Fruit fly (Drosophila melanogaster) whole organism, embryonic: ENCODE results near the gene Setx.

ENCODE experiments used
- CG10274 ChIP-seq: fragments of 200-800 bp; sonication (Bioruptor generic); optimal IDR thresholded peaks from 3 replicates; lab custom pipeline; 2017; ENCODE audit warnings: missing biosample characterization, mild to moderate bottlenecking, missing genetic modification characterization
- CG10366 ChIP-seq: fragments of 200-800 bp; sonication (Bioruptor generic); IDR thresholded peaks from 2 replicates; pipeline ENCODE4 v1.3.6; 2022; ENCODE audit warnings: missing biosample characterization, missing genetic modification characterization
- CG11398 ChIP-seq: fragments of 200-800 bp; sonication (Bioruptor generic); optimal IDR thresholded peaks from 2 replicates; lab custom pipeline; 2016; ENCODE audit warnings: missing biosample characterization, missing genetic modification characterization
- CG1233 ChIP-seq: fragments of 200-800 bp; sonication (Bioruptor generic); optimal IDR thresholded peaks from 4 replicates; lab custom pipeline; 2018; ENCODE audit warnings: missing biosample characterization, mild to moderate bottlenecking, missing genetic modification characterization
- CG12659 ChIP-seq: fragments of 200-800 bp; sonication (Bioruptor generic); optimal IDR thresholded peaks from 3 replicates; lab custom pipeline; 2017; ENCODE audit warnings: mild to moderate bottlenecking, missing biosample characterization, missing genetic modification reagents, missing genetic modification characterization
- CG13123 ChIP-seq: fragments of 200-800 bp; sonication (Bioruptor generic); optimal IDR thresholded peaks from 2 replicates; lab custom pipeline; 2016; ENCODE audit warnings: missing biosample characterization, missing genetic modification characterization
- CG14014 ChIP-seq: fragments of 200-800 bp; sonication (Bioruptor generic); IDR thresholded peaks from 2 replicates; pipeline ENCODE4 v1.3.6; 2022; ENCODE audit warnings: missing biosample characterization, missing genetic modification characterization
- CG14667 ChIP-seq: fragments of 200-800 bp; sonication (Bioruptor generic); IDR thresholded peaks from 2 replicates; pipeline ENCODE4 v1.3.6; 2022; ENCODE audit warnings: missing biosample characterization, missing genetic modification characterization
- CG1529 ChIP-seq: fragments of 200-800 bp; sonication (Bioruptor generic); optimal IDR thresholded peaks from 3 replicates; lab custom pipeline; 2018; ENCODE audit warnings: missing biosample characterization, missing genetic modification characterization
- CG1603 ChIP-seq: fragments of 200-800 bp; sonication (Bioruptor generic); optimal IDR thresholded peaks from 2 replicates; lab custom pipeline; 2019; ENCODE audit warnings: missing biosample characterization, mild to moderate bottlenecking, missing genetic modification characterization, moderate library complexity
- CG17912 ChIP-seq: fragments of 200-800 bp; sonication (Bioruptor generic); optimal IDR thresholded peaks from 2 replicates; lab custom pipeline; 2018; ENCODE audit warnings: missing biosample characterization, mild to moderate bottlenecking, missing genetic modification characterization
- CG31365 ChIP-seq: fragments of 200-800 bp; sonication (Bioruptor generic); optimal IDR thresholded peaks from 2 replicates; lab custom pipeline; 2018; ENCODE audit warnings: missing biosample characterization, mild to moderate bottlenecking, missing genetic modification characterization
- CG6813 ChIP-seq: fragments of 200-800 bp; sonication (Bioruptor generic); optimal IDR thresholded peaks from 2 replicates; lab custom pipeline; 2017; ENCODE audit warnings: missing biosample characterization, missing genetic modification characterization, mild to moderate bottlenecking, moderate library complexity, missing genetic modification reagents
- CG7963 ChIP-seq: fragments of 200-800 bp; sonication (Bioruptor generic); IDR thresholded peaks from 3 replicates; pipeline ENCODE4 v1.3.6; 2022; ENCODE audit warnings: missing biosample characterization, missing genetic modification characterization; ENCODE audit not compliant: partially characterized antibody
- CG8290 ChIP-seq, 3 experiments: fragments of 200-800 bp; sonication (Bioruptor generic); optimal IDR thresholded peaks; 2 replicates each; lab custom pipeline; 2016 to 2019; ENCODE audit warnings: missing biosample characterization in 3 of 3, missing genetic modification characterization in 3 of 3, mild to moderate bottlenecking in 2 of 3, moderate library complexity in 1 of 3
- CG9437 ChIP-seq: fragments of 200-800 bp; sonication (Bioruptor generic); optimal IDR thresholded peaks from 2 replicates; lab custom pipeline; 2018; ENCODE audit warnings: missing biosample characterization, mild to moderate bottlenecking, missing genetic modification characterization
- D19B ChIP-seq: fragments of 200-800 bp; sonication (Bioruptor generic); optimal IDR thresholded peaks from 2 replicates; lab custom pipeline; 2017; ENCODE audit warnings: missing biosample characterization, mild to moderate bottlenecking, missing genetic modification characterization
- ERR ChIP-seq: fragments of 200-800 bp; sonication (Bioruptor generic); optimal IDR thresholded peaks from 2 replicates; lab custom pipeline; 2016; ENCODE audit warnings: missing biosample characterization, missing genetic modification characterization
- Ets97D ChIP-seq: fragments of 200-800 bp; sonication (Bioruptor generic); optimal IDR thresholded peaks from 3 replicates; lab custom pipeline; 2016; ENCODE audit warnings: missing biosample characterization, missing genetic modification characterization
- Fer2 ChIP-seq: fragments of 200-800 bp; sonication (Bioruptor generic); optimal IDR thresholded peaks from 2 replicates; lab custom pipeline; 2018; ENCODE audit warnings: missing biosample characterization, mild to moderate bottlenecking, missing genetic modification characterization, moderate library complexity
- H2.0 ChIP-seq: fragments of 200-800 bp; sonication (Bioruptor generic); IDR thresholded peaks from 2 replicates; pipeline ENCODE4 v1.3.6; 2022; ENCODE audit warnings: missing biosample characterization, missing genetic modification characterization
- HLH54F ChIP-seq: fragments of 200-800 bp; sonication (Bioruptor generic); optimal IDR thresholded peaks from 3 replicates; lab custom pipeline; 2016; ENCODE audit warnings: missing biosample characterization, missing genetic modification characterization
- Hr51 ChIP-seq, 2 experiments: fragments of 200-800 bp; sonication (Bioruptor generic); optimal IDR thresholded peaks; 2 replicates in 1 of 2; 3 replicates in 1 of 2; lab custom pipeline; 2016 to 2018; ENCODE audit warnings: missing biosample characterization in 2 of 2, missing genetic modification characterization in 2 of 2, mild to moderate bottlenecking in 1 of 2, moderate library complexity in 1 of 2
- Hr78 ChIP-seq, 2 experiments: fragments of 200-800 bp in 1 of 2; fragments of >200 bp in 1 of 2; sonication (Bioruptor generic) in 1 of 2; optimal IDR thresholded peaks; 2 replicates each; lab custom pipeline; 2017 to 2019; ENCODE audit warnings: missing biosample characterization in 2 of 2, missing genetic modification characterization in 2 of 2, mild to moderate bottlenecking in 1 of 2, moderate library complexity in 1 of 2
- Med ChIP-seq: fragments of 200-800 bp; sonication (Bioruptor generic); peaks from one replicate; lab custom pipeline; 2016; ENCODE audit warnings: missing biosample characterization, missing genetic modification characterization, mild to moderate bottlenecking, inconsistent platforms, moderate library complexity
- Mrtf ChIP-seq: fragments of 200-800 bp; sonication (Bioruptor generic); IDR thresholded peaks from 3 replicates; pipeline ENCODE4 v1.3.6; 2022; ENCODE audit warnings: missing biosample characterization, missing genetic modification characterization
- Myb ChIP-seq: fragments of 200-800 bp; sonication (Bioruptor generic); optimal IDR thresholded peaks from 2 replicates; lab custom pipeline; 2016; ENCODE audit warnings: missing biosample characterization, missing genetic modification characterization
- Nf-YC ChIP-seq: fragments of 200-800 bp; optimal IDR thresholded peaks from 3 replicates; lab custom pipeline; 2019; ENCODE audit warnings: missing biosample characterization, mild to moderate bottlenecking, missing genetic modification characterization, moderate library complexity
- Pdp1 ChIP-seq, 2 experiments: fragments of 200-800 bp; sonication (Bioruptor generic); optimal IDR thresholded peaks; 3 replicates each; lab custom pipeline; 2016; ENCODE audit warnings: missing biosample characterization in 2 of 2, missing genetic modification characterization in 2 of 2, mild to moderate bottlenecking in 1 of 2, moderate library complexity in 1 of 2
- Sox100B ChIP-seq: fragments of 200-800 bp; sonication (Bioruptor generic); optimal IDR thresholded peaks from 3 replicates; lab custom pipeline; 2018; ENCODE audit warnings: missing biosample characterization, mild to moderate bottlenecking, missing genetic modification characterization
- Sry-δ ChIP-seq: fragments of 200-800 bp; sonication (Bioruptor generic); optimal IDR thresholded peaks from 2 replicates; lab custom pipeline; 2016; ENCODE audit warnings: missing biosample characterization, missing genetic modification characterization
- Trl ChIP-seq, 3 experiments: fragments of >200 bp in 2 of 3; fragments of 200-800 bp in 1 of 3; sonication (Bioruptor generic) in 1 of 3; optimal IDR thresholded peaks; 2 replicates in 1 of 3; 3 replicates in 2 of 3; lab custom pipeline; 2016 to 2017; ENCODE audit warnings: missing biosample characterization in 1 of 3, missing genetic modification characterization in 1 of 3
- YL-1 ChIP-seq: fragments of 200-800 bp; sonication (Bioruptor generic); optimal IDR thresholded peaks from 3 replicates; lab custom pipeline; 2017; ENCODE audit warnings: missing biosample characterization, mild to moderate bottlenecking, missing genetic modification characterization
- ato ChIP-seq: fragments of 200-800 bp; sonication (Bioruptor generic); IDR thresholded peaks from 2 replicates; pipeline ENCODE4 v1.3.6; 2022; ENCODE audit warnings: missing biosample characterization, missing genetic modification characterization; ENCODE audit not compliant: partially characterized antibody
- bab2 ChIP-seq: fragments of 200-800 bp; sonication (Bioruptor generic); optimal IDR thresholded peaks from 2 replicates; lab custom pipeline; 2016; ENCODE audit warnings: missing biosample characterization, missing genetic modification characterization
- chn ChIP-seq: fragments of 200-800 bp; sonication (Bioruptor generic); optimal IDR thresholded peaks from 2 replicates; lab custom pipeline; 2016; ENCODE audit warnings: missing biosample characterization, missing genetic modification characterization
- croc ChIP-seq: fragments of 200-800 bp; sonication (Bioruptor generic); conservative IDR thresholded peaks from 3 replicates; pipeline ENCODE4 v1.3.6; 2022; ENCODE audit warnings: missing biosample characterization, missing genetic modification characterization
- dati ChIP-seq: fragments of 200-800 bp; sonication (Bioruptor generic); IDR thresholded peaks from 2 replicates; pipeline ENCODE4 v1.3.6; 2022; ENCODE audit warnings: missing biosample characterization, missing genetic modification characterization
- ken ChIP-seq: fragments of 200-800 bp; sonication (Bioruptor generic); IDR thresholded peaks from 3 replicates; pipeline ENCODE4 v1.3.6; 2022; ENCODE audit warnings: missing biosample characterization, missing genetic modification characterization
- kni ChIP-seq: fragments of 200-800 bp; sonication (Bioruptor generic); optimal IDR thresholded peaks from 3 replicates; lab custom pipeline; 2017; ENCODE audit warnings: mild to moderate bottlenecking, missing biosample characterization, missing genetic modification reagents, missing genetic modification characterization
- lab ChIP-seq: fragments of 200-800 bp; sonication (Bioruptor generic); optimal IDR thresholded peaks from 3 replicates; lab custom pipeline; 2017; ENCODE audit warnings: missing biosample characterization, missing genetic modification characterization, mild to moderate bottlenecking, moderate library complexity, missing genetic modification reagents
- lmd ChIP-seq: fragments of 200-800 bp; sonication (Bioruptor generic); IDR thresholded peaks from 2 replicates; pipeline ENCODE4 v1.3.6; 2022; ENCODE audit warnings: missing biosample characterization, missing genetic modification characterization
- mirr ChIP-seq: fragments of 200-800 bp; sonication (Bioruptor generic); optimal IDR thresholded peaks from 3 replicates; lab custom pipeline; 2018; ENCODE audit warnings: missing biosample characterization, mild to moderate bottlenecking, missing genetic modification characterization
- otp ChIP-seq: fragments of 200-800 bp; sonication (Bioruptor generic); IDR thresholded peaks from 3 replicates; pipeline ENCODE4, ENCODE4 v1.3.6; 2022; ENCODE audit warnings: missing biosample characterization, missing genetic modification characterization
- salm ChIP-seq: fragments of 200-800 bp; sonication (Bioruptor generic); optimal IDR thresholded peaks from 2 replicates; lab custom pipeline; 2018; ENCODE audit warnings: missing biosample characterization, mild to moderate bottlenecking, missing genetic modification characterization
- seq ChIP-seq: fragments of 200-800 bp; sonication (Bioruptor generic); IDR thresholded peaks from 2 replicates; pipeline ENCODE4 v1.3.6; 2022; ENCODE audit warnings: missing biosample characterization, missing genetic modification characterization
- shn ChIP-seq: fragments of 200-800 bp; sonication (Bioruptor generic); optimal IDR thresholded peaks from 3 replicates; lab custom pipeline; 2016; ENCODE audit warnings: missing biosample characterization, missing genetic modification characterization
- stwl ChIP-seq: fragments of 200-800 bp; sonication (Bioruptor generic); optimal IDR thresholded peaks from 3 replicates; lab custom pipeline; 2018; ENCODE audit warnings: missing biosample characterization, mild to moderate bottlenecking, missing genetic modification characterization, moderate library complexity
- tx ChIP-seq: fragments of 200-800 bp; sonication (Bioruptor generic); optimal IDR thresholded peaks from 2 replicates; lab custom pipeline; 2016; ENCODE audit warnings: missing biosample characterization, missing genetic modification characterization
- yki ChIP-seq: fragments of >200 bp; optimal IDR thresholded peaks from 3 replicates; lab custom pipeline; 2018

The Setx gene

DNA sequence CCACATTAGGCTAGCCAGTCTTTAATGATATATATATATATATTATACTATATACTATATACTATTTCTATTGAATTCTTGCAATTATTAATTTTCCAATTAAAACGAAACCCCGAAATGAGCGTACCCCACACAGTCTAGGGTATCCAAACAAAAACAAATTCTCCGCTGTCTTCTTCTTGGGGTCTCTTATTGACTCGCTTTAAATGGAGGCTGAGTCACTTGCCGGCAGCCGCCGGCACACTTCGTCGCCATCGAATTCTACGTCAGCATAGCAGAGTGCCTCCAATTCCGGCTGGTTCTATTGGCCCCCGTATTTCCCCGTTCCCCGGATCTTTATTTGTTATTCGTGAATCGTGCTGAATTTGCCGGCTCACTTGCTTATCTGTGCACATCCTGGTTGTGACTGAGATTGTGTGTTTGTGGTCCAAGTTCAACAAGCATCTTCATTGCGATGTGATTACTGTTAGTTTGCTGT, 42.6 kb downstream of the Setx start (continued):
- TF ChIP-seq croc (GFP tag; lab: Robert Waterston, UW) (no peak), CG10366 (GFP tag; lab: Robert Waterston, UW) (no peak), H2.0 (GFP tag; lab: Robert Waterston, UW) (no peak), Trl (optimal IDR thresholded peaks at IDR 0.05; lab: Kevin White, UChicago) (no peak), Trl (GFP tag; optimal IDR thresholded peaks at IDR 0.05; lab: Kevin White, UChicago) (no peak), bab2 (GFP tag; lab: Kevin White, UChicago) (no peak), CG12659 (peak; percentile 2), lab (GFP tag; lab: Kevin White, UChicago) (peak; percentile 32), Fer2 (no peak), stwl (tag; lab: Kevin White, UChicago) (no peak), chn (GFP tag; lab: Kevin White, UChicago) (no peak), ken (no peak), CG31365 (no peak), mirr (GFP tag; lab: Kevin White, UChicago) (no peak), CG17912 (GFP tag; lab: Kevin White, UChicago) (no peak), HLH54F (GFP tag; lab: Kevin White, UChicago) (no peak), salm (tag; lab: Kevin White, UChicago) (no peak), CG9437 (GFP tag; lab: Kevin White, UChicago) (no peak), CG7963 (GFP tag; lab: Robert Waterston, UW) (no peak), yki (lab: Kevin White, UChicago) (no peak), Myb (no peak), Mrtf (no peak), shn (peak; percentile 15), CG1603 (tag; lab: Kevin White, UChicago) (no peak), Hr51 (GFP tag; optimal IDR thresholded peaks at IDR 0.05; lab: Kevin White, UChicago) (no peak), CG8290 (GFP tag; optimal IDR thresholded peaks at IDR 0.05; lab: Kevin White, UChicago) (no peak), CG8290 (tag; optimal IDR thresholded peaks at IDR 0.05; lab: Kevin White, UChicago) (peak in 1 of 2 experiments; percentile 7), CG11398 (no peak), CG13123 (GFP tag; lab: Kevin White, UChicago) (no peak), otp (GFP tag; lab: Robert Waterston, UW) (no peak), Med (peak; percentile 80), ato (GFP tag; lab: Robert Waterston, UW) (no peak), seq (GFP tag; lab: Robert Waterston, UW) (no peak), kni (no peak), ERR (GFP tag; lab: Kevin White, UChicago) (no peak), CG10274 (GFP tag; lab: Kevin White, UChicago) (no peak), D19B (peak; percentile 78), CG14014 (GFP tag; lab: Robert Waterston, UW) (no peak), CG1233 (GFP tag; lab: Kevin White, UChicago) (no peak), Pdp1 (GFP tag; optimal IDR thresholded peaks at IDR 0.05; lab: Kevin White, UChicago) (no peak), Sry-δ (GFP tag; lab: Kevin White, UChicago) (no peak), Hr78 (GFP tag; optimal IDR thresholded peaks at IDR 0.05; lab: Kevin White, UChicago) (no peak), dati (GFP tag; lab: Robert Waterston, UW) (no peak), Nf-YC (tag; lab: Kevin White, UChicago) (peak; percentile 7), Sox100B (GFP tag; lab: Kevin White, UChicago) (no peak), lmd (GFP tag; lab: Robert Waterston, UW) (peak; percentile 11; the same call in 1 of the 2 replicates), CG6813 (GFP tag; lab: Kevin White, UChicago) (no peak), CG1529 (GFP tag; lab: Kevin White, UChicago) (no peak), CG14667 (no peak), tx (GFP tag; lab: Kevin White, UChicago) (no peak), YL-1 (GFP tag; lab: Kevin White, UChicago) (no peak), Ets97D (no peak)
